Fruit fly (Drosophila melanogaster) ovary, adult (tissue): Measurements from ENCODE around the gene CG9926.

ENCODE experiments used
- CG17801 ChIP-seq: fragments of 200-800 bp; optimal IDR thresholded peaks from 2 replicates; lab custom pipeline; 2019; ENCODE audit warnings: missing biosample characterization, mild to moderate bottlenecking, missing genetic modification characterization, moderate library complexity; ENCODE audit not compliant: partially characterized antibody

The CG9926 gene

DNA sequence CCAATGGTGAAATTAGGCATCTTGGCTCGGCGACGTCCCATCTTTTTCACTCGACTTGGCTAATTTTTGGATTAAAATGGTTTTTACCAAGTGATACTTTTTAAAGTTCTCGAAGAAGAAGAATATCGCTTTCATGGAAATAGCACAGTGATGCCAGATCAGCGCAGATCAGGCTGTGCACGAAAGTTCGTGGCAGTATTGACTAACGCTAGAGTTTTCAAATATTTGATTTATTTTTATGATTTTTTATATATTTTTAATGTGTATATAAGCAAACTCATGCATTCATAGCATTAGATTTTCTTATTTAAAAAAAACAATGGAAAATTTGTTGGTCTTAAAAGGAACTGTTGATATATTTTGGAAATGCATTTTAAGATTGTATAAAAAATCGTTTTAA lies at the start of gene CG9926:
Gene CG9926, minus strand, starts transcription at position 101 of the 400 bp plus-strand sequence.
- TF ChIP-seq CG17801 (GFP tag; lab: Kevin White, UChicago) = no peak

- no peak for TF ChIP-seq CG17801 (GFP tag; lab: Kevin White, UChicago)
Observed at dm6 chr3R:13999531-13999930, 48.6 kb upstream of the CG9926 start.

DNA sequence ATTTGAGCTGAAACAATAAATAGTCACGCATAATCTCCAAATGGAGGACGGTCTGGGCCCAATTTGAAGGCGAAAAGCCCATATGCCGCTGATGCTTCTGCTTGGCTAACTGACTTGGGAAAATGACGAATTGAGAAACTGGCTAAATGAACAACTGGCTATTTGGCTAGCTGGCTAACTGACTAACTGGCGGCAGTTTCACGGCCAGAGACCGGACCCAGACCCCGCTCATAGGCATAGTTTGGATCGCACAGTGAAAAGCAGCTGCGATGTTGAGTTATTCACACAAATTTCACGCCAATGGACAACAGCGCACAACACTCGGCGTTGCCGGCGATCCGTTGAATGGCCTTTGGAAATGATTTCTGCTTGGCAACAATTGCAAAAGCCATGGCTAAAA lies 47.7 kb upstream of the CG9926 start:
- no peak for TF ChIP-seq CG17801 (GFP tag; lab: Kevin White, UChicago)

DNA sequence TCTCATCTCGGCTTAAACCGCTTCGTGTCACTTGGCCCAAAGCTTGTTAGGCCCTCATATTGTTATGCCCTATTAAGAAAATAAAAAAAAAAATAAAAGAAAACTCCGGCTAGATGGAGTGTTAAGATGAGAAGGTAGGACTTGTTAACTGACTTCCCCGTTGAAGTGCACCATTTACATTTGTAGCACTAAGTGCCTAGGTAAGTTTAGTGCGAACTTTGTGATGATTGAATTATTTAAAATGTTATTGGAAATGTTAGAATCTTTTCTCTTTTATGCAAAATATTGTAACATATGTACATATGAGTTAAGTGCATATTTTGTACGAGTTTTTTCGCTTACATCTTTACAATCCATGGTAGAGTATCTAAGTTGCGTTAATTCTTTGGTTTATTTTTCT lies 47.2 kb upstream of the CG9926 start:
- no peak for TF ChIP-seq CG17801 (GFP tag; lab: Kevin White, UChicago)

- no peak for TF ChIP-seq CG17801 (GFP tag; lab: Kevin White, UChicago)
Observed at dm6 chr3R:13997762-13998161, 46.8 kb upstream of the CG9926 start.

DNA sequence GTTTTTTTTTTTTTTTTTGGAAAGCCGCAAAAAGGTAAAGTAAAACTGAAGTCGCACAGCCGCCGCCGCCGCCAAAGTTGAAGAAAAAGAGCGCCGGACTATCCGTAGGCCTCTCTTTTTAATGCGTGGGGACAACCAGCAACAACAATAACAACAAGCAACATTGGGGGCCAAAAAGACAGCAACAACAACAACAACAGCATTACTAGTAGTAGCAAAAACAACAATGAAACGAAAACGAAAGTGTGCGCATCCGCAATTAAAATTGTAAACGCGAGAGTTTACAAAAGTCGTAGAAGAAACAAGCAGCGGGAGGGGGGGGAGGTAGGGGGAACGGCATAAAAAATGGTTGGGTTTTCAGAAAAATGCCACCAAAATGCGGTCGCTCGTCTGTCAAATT lies 45.0 kb upstream of the CG9926 start:
- no peak for TF ChIP-seq CG17801 (GFP tag; lab: Kevin White, UChicago)

- TF ChIP-seq CG17801 (GFP tag; lab: Kevin White, UChicago) = no peak
Observed at dm6 chr3R:13995426-13995825, 44.5 kb upstream of the CG9926 start.

DNA sequence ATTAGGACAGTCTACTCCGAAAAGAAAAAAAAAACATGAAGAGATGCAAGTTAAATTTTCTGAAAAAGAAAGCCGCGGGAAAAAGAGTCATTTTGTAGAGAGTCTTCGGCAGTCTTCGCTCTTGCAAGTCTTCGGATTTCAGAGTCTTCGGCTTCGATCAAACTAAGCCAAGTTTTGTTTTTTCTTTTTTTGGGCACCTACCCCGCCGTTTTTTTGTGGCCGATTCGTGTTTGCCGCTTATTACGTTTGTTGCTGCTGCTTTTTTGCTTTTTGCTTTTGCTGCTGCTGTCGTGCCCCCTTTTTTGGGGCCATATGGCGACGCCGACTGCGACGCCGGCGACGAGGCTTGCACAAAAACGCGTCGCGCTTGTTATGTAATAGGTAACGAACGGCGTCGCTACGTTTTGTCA lies 41.2 kb upstream of the CG9926 start:
- peak; percentile 36 for TF ChIP-seq CG17801 (GFP tag; lab: Kevin White, UChicago)

- TF ChIP-seq CG17801 (GFP tag; lab: Kevin White, UChicago) = no peak
Observed at dm6 chr3R:13990109-13990508, 39.2 kb upstream of the CG9926 start.

- no peak for TF ChIP-seq CG17801 (GFP tag; lab: Kevin White, UChicago)
Observed at dm6 chr3R:13989453-13989852, 38.5 kb upstream of the CG9926 start.

DNA sequence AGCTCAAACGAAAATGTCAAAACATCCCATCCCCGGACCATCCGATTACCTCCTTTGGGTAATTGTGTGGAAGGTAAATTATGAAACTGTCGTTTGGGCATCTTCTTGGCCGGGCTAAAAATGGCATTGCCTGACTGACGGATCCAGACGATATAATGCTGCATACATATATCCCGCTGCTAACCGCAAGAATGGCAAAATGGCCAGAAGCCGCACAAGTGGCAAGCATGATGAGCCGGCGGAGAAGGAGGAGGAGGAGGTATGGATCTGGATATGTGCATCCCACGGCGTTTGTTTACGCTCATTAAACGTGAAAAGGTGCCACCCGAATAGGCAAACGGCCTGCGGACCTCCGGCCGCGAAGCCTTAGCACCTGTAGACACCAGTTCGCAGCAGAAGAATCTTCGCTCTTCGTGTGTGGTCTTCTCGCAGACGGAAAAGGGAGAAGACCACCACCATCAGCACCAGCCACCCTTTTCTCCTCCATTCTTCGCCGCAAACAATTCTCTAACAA lies 38.0 kb upstream of the CG9926 start:
- TF ChIP-seq CG17801 (GFP tag; lab: Kevin White, UChicago) = no peak

- TF ChIP-seq CG17801 (GFP tag; lab: Kevin White, UChicago) = no peak
Observed at dm6 chr3R:13986648-13987047, 35.7 kb upstream of the CG9926 start.

DNA sequence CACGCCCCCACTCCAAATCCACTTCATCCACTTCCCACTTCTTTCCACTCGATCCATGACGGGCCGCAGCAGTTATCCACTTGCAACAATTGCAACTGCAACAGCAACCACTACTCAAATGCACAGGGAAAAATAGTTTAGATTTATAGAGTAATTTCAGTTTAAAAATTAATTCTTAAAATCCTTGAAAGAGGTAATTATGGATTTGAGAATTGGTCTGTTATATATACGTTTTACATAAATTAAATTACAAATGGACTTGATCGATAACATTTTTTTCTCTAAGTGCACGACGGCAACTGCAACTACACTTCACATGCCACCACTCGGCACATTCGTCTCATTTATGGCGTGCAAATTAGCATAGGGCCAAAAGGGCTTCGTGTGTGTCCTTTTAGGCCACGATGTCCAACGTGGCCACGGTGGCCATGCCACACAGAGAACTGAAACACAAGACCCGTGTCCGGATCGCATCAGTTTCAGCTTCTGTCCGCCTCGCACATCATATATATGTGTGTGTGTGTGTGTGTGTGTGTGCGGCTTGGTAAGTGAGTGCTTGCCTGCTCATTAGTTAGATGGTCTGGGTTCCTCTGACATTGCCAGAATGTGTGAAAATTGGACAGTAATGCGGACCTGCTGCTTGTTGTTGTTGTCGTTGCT lies 34.1 kb upstream of the CG9926 start:
- peak; percentile 22 for TF ChIP-seq CG17801 (GFP tag; lab: Kevin White, UChicago)

dm6 chr3R:13983272-13984032 lies 32.5 kb upstream of the CG9926 start:
- peak; percentile 91 for TF ChIP-seq CG17801 (GFP tag; lab: Kevin White, UChicago)

DNA sequence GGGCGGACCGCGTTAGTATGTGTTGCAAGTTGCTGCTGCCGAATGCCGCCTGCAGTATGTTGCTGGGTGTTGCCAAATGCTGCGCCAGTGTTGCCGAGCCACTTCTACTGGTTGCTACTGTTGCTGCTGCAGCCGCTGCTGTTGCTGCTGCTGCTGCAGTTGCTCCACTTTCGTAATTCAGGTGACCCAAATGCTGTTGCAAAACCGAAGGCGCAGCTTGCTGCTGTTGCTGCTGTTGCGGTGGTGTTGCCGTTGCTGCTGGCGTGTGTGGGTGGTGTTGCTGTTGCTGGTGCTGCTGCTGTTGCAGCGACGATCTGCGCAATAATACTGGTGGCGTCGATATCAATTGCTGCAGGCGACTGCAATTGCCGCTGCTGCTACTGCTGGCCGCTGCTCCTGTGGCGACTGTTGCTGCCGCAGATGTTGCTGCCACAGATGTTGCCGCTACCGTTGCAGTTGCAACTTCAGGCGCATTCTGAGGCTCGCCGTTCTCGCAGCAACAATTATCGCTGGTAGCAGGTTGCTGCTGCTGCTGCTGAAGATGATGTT lies 31.4 kb upstream of the CG9926 start:
- no peak for TF ChIP-seq CG17801 (GFP tag; lab: Kevin White, UChicago)

- no peak for TF ChIP-seq CG17801 (GFP tag; lab: Kevin White, UChicago)
Observed at dm6 chr3R:13981584-13981983, 30.6 kb upstream of the CG9926 start.
